Worm (Caenorhabditis elegans) whole organism, L3 larva: ENCODE results near the gene F41E6.7.

Source experiments
- R02D3.7 ChIP-seq: fragments of 150-350 bp; optimal IDR thresholded peaks from 2 replicates; lab custom pipeline; 2014; ENCODE audit warnings: missing biosample characterization, missing genetic modification characterization
- ZK546.5 ChIP-seq: sonication (generic microtip); optimal IDR thresholded peaks from 2 replicates; lab custom pipeline; 2017; ENCODE audit warnings: missing biosample characterization, missing genetic modification characterization
- aly-2 ChIP-seq: fragments of 150-350 bp; optimal IDR thresholded peaks from 2 replicates; lab custom pipeline; 2014; ENCODE audit warnings: missing biosample characterization, missing genetic modification characterization
- ama-1 ChIP-seq: fragments of 150-350 bp; optimal IDR thresholded peaks from 2 replicates; lab custom pipeline; 2018
- ceh-16 ChIP-seq: sonication (generic microtip); optimal IDR thresholded peaks from 2 replicates; lab custom pipeline; 2017; ENCODE audit warnings: missing biosample characterization, missing genetic modification characterization
- ceh-28 ChIP-seq: fragments of 150-350 bp; optimal IDR thresholded peaks from 2 replicates; lab custom pipeline; 2014; ENCODE audit warnings: missing biosample characterization, missing genetic modification reagents, missing genetic modification characterization
- ceh-82 ChIP-seq: fragments of 150-350 bp; optimal IDR thresholded peaks from 2 replicates; lab custom pipeline; 2014; ENCODE audit warnings: missing biosample characterization, missing genetic modification characterization
- ceh-9 ChIP-seq: sonication (generic microtip); optimal IDR thresholded peaks from 2 replicates; lab custom pipeline; 2018; ENCODE audit warnings: missing biosample characterization, missing genetic modification characterization
- daf-12 ChIP-seq: fragments of 150-350 bp; optimal IDR thresholded peaks from 2 replicates; lab custom pipeline; 2014; ENCODE audit warnings: missing biosample characterization, missing genetic modification reagents, missing genetic modification characterization
- egl-27 ChIP-seq: sonication (generic microtip); optimal IDR thresholded peaks from 4 replicates; lab custom pipeline; 2017; ENCODE audit warnings: missing biosample characterization, missing genetic modification reagents, missing genetic modification characterization
- egl-5 ChIP-seq: fragments of 150-350 bp; optimal IDR thresholded peaks from 2 replicates; lab custom pipeline; 2017; ENCODE audit warnings: missing biosample characterization, missing genetic modification reagents, missing genetic modification characterization, inconsistent platforms
- elt-1 ChIP-seq: fragments of 150-350 bp; optimal IDR thresholded peaks from 2 replicates; lab custom pipeline; 2014; ENCODE audit warnings: missing biosample characterization, missing genetic modification characterization
- elt-2 ChIP-seq: sonication (generic microtip); optimal IDR thresholded peaks from 2 replicates; lab custom pipeline; 2016; ENCODE audit warnings: missing genetic modification reagents, mild to moderate bottlenecking, missing genetic modification characterization, missing compliant biosample characterization
- elt-3 ChIP-seq, 3 experiments: fragments of 150-350 bp in 1 of 3; sonication (generic microtip) in 2 of 3; optimal IDR thresholded peaks; 2 replicates in 2 of 3; 4 replicates in 1 of 3; lab custom pipeline; 2014 to 2017; ENCODE audit warnings: missing biosample characterization in 3 of 3, missing genetic modification characterization in 3 of 3
- eor-1 ChIP-seq, 2 experiments: fragments of 150-350 bp; optimal IDR thresholded peaks; 2 replicates each; lab custom pipeline; 2014 to 2018; ENCODE audit warnings: missing biosample characterization in 2 of 2, missing genetic modification characterization in 2 of 2
- fkh-10 ChIP-seq: sonication (generic microtip); optimal IDR thresholded peaks from 2 replicates; lab custom pipeline; 2017; ENCODE audit warnings: missing biosample characterization, missing genetic modification reagents, missing genetic modification characterization
- fkh-2 ChIP-seq: fragments of 150-350 bp; optimal IDR thresholded peaks from 2 replicates; lab custom pipeline; 2014; ENCODE audit warnings: missing biosample characterization, missing genetic modification reagents, missing genetic modification characterization
- fos-1 ChIP-seq: fragments of 150-350 bp; optimal IDR thresholded peaks from 2 replicates; lab custom pipeline; 2014; ENCODE audit warnings: missing biosample characterization, missing genetic modification characterization
- hmg-11 ChIP-seq: sonication (generic microtip); optimal IDR thresholded peaks from 2 replicates; lab custom pipeline; 2016; ENCODE audit warnings: missing genetic modification characterization, missing compliant biosample characterization
- jun-1 ChIP-seq: fragments of 150-350 bp; optimal IDR thresholded peaks from 2 replicates; lab custom pipeline; 2014; ENCODE audit warnings: missing biosample characterization, missing genetic modification reagents, missing genetic modification characterization
- lin-15B ChIP-seq: fragments of 150-350 bp; optimal IDR thresholded peaks from 2 replicates; lab custom pipeline; 2014; ENCODE audit warnings: missing biosample characterization, missing genetic modification characterization
- lin-39 ChIP-seq: fragments of 150-350 bp; optimal IDR thresholded peaks from 2 replicates; lab custom pipeline; 2018; ENCODE audit warnings: missing biosample characterization, missing genetic modification reagents, missing genetic modification characterization
- lsy-12 ChIP-seq: sonication (generic microtip); optimal IDR thresholded peaks from 2 replicates; lab custom pipeline; 2016; ENCODE audit warnings: mild to moderate bottlenecking, missing genetic modification characterization, missing compliant biosample characterization
- mdl-1 ChIP-seq: fragments of 150-350 bp; optimal IDR thresholded peaks from 2 replicates; lab custom pipeline; 2014; ENCODE audit warnings: missing biosample characterization, missing genetic modification characterization
- mml-1 ChIP-seq: fragments of 150-350 bp; sonication (generic microtip); optimal IDR thresholded peaks from 3 replicates; lab custom pipeline; 2014; ENCODE audit warnings: missing biosample characterization, missing genetic modification characterization
- nfya-1 ChIP-seq: sonication (generic microtip); optimal IDR thresholded peaks from 2 replicates; lab custom pipeline; 2017; ENCODE audit warnings: missing genetic modification characterization, mild to moderate bottlenecking, missing compliant biosample characterization, antibody characterized with exemption, moderate library complexity; ENCODE audit not compliant: insufficient read depth
- nhr-11 ChIP-seq: fragments of 150-350 bp; optimal IDR thresholded peaks from 2 replicates; lab custom pipeline; 2014; ENCODE audit warnings: missing biosample characterization, missing genetic modification characterization
- nhr-12 ChIP-seq: fragments of 150-350 bp; optimal IDR thresholded peaks from 2 replicates; lab custom pipeline; 2014; ENCODE audit warnings: missing biosample characterization, missing genetic modification characterization
- nhr-23 ChIP-seq: fragments of 150-350 bp; optimal IDR thresholded peaks from 2 replicates; lab custom pipeline; 2014; ENCODE audit warnings: missing biosample characterization, missing genetic modification reagents, missing genetic modification characterization
- nhr-237 ChIP-seq: fragments of 150-350 bp; optimal IDR thresholded peaks from 2 replicates; lab custom pipeline; 2014; ENCODE audit warnings: missing biosample characterization, missing genetic modification characterization
- nhr-25 ChIP-seq: sonication (generic microtip); optimal IDR thresholded peaks from 2 replicates; lab custom pipeline; 2017; ENCODE audit warnings: missing biosample characterization, missing genetic modification characterization
- nhr-28 ChIP-seq: fragments of 150-350 bp; optimal IDR thresholded peaks from 2 replicates; lab custom pipeline; 2014; ENCODE audit warnings: missing biosample characterization, missing genetic modification characterization
- nhr-43 ChIP-seq: sonication (generic microtip); optimal IDR thresholded peaks from 2 replicates; lab custom pipeline; 2016; ENCODE audit warnings: mild to moderate bottlenecking, missing genetic modification characterization, missing compliant biosample characterization; ENCODE audit not compliant: poor library complexity, severe bottlenecking
- nhr-67 ChIP-seq: fragments of 150-350 bp; optimal IDR thresholded peaks from 2 replicates; lab custom pipeline; 2014; ENCODE audit warnings: missing biosample characterization, missing genetic modification characterization
- nhr-76 ChIP-seq: fragments of 150-350 bp; sonication (generic microtip); optimal IDR thresholded peaks from 5 replicates; lab custom pipeline; 2014; ENCODE audit warnings: missing biosample characterization, missing genetic modification characterization
- nhr-77 ChIP-seq: fragments of 150-350 bp; optimal IDR thresholded peaks from 2 replicates; lab custom pipeline; 2014; ENCODE audit warnings: missing biosample characterization, missing genetic modification characterization
- pha-4 ChIP-seq: fragments of 150-350 bp; optimal IDR thresholded peaks from 2 replicates; lab custom pipeline; 2014; ENCODE audit warnings: missing biosample characterization, missing genetic modification reagents, missing genetic modification characterization
- pqm-1 ChIP-seq: fragments of 150-350 bp; optimal IDR thresholded peaks from 2 replicates; lab custom pipeline; 2017; ENCODE audit warnings: missing biosample characterization, missing genetic modification characterization, inconsistent platforms
- sea-2 ChIP-seq: fragments of 150-350 bp; sonication (generic microtip); optimal IDR thresholded peaks from 4 replicates; lab custom pipeline; 2014; ENCODE audit warnings: missing biosample characterization, missing genetic modification reagents, missing genetic modification characterization
- skn-1 ChIP-seq: fragments of 150-350 bp; optimal IDR thresholded peaks from 2 replicates; lab custom pipeline; 2014; ENCODE audit warnings: missing biosample characterization, missing genetic modification characterization
- snpc-4 ChIP-seq: fragments of 150-350 bp; optimal IDR thresholded peaks from 2 replicates; lab custom pipeline; 2014; ENCODE audit warnings: missing biosample characterization, missing genetic modification characterization
- tbx-2 ChIP-seq: sonication (generic microtip); optimal IDR thresholded peaks from 2 replicates; lab custom pipeline; 2016; ENCODE audit warnings: mild to moderate bottlenecking, missing genetic modification characterization, missing compliant biosample characterization
- unc-39 ChIP-seq: sonication (generic microtip); optimal IDR thresholded peaks from 4 replicates; lab custom pipeline; 2017; ENCODE audit warnings: missing biosample characterization, missing genetic modification characterization
- unc-62 ChIP-seq: fragments of 150-350 bp; sonication (generic microtip); optimal IDR thresholded peaks from 4 replicates; lab custom pipeline; 2014; ENCODE audit warnings: missing biosample characterization, missing genetic modification reagents, missing genetic modification characterization
- zag-1 ChIP-seq: fragments of 150-350 bp; optimal IDR thresholded peaks from 2 replicates; lab custom pipeline; 2014; ENCODE audit warnings: missing biosample characterization, missing genetic modification characterization
- ztf-11 ChIP-seq: fragments of 150-350 bp; optimal IDR thresholded peaks from 2 replicates; lab custom pipeline; 2014; ENCODE audit warnings: missing biosample characterization, missing genetic modification characterization
- ztf-4 ChIP-seq: fragments of 150-350 bp; optimal IDR thresholded peaks from 2 replicates; lab custom pipeline; 2014; ENCODE audit warnings: missing biosample characterization, missing genetic modification characterization

Gene F41E6.7

ce11 chrV:8635575-8635974 lies 36.5 kb upstream of the F41E6.7 start, which contains the start of gene oac-29:
oac-29 (minus strand) TSS chrV:8635675.
- no peak for TF ChIP-seq ceh-9 (tag; lab: Kevin White, UChicago)
- TF ChIP-seq ztf-11 (tag; lab: Kevin White, UChicago): no peak
- TF ChIP-seq ceh-82: no peak
- no peak for TF ChIP-seq ztf-4
- TF ChIP-seq pqm-1 (tag; lab: Kevin White, UChicago): no peak
- TF ChIP-seq R02D3.7 (tag; lab: Kevin White, UChicago): no peak
- no peak for TF ChIP-seq elt-1 (tag; lab: Kevin White, UChicago)
- TF ChIP-seq sea-2 (GFP tag; lab: Kevin White, UChicago): no peak
- no peak for TF ChIP-seq zag-1 (tag; lab: Kevin White, UChicago)
- TF ChIP-seq ceh-28: no peak
- TF ChIP-seq lsy-12 (tag; lab: Kevin White, UChicago): no peak
- TF ChIP-seq nhr-76: no peak

DNA sequence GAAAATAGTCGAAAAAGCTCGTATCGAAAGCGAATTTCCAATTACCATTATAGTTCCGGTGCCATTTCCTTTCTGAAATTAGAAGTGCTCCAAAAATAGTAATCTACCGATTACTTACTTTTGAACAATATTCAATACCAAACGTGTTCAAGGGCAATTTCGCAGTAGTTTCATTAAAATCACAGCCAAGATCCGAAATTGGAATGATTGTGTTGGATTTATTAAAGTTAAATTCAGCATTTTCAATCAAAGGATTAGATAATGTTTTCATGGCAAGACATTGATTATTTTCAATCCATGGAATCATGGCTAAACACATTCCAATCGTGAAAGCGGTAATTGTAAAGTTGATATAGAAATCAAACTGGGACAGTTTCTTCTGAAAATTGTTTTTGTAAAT lies 33.7 kb upstream of the F41E6.7 start:
- TF ChIP-seq ama-1 (no peak), nhr-237 (no peak), egl-27 (tag; lab: Kevin White, UChicago) (no peak), nhr-67 (no peak), pha-4 (tag; lab: Kevin White, UChicago) (no peak), ceh-9 (tag; lab: Kevin White, UChicago) (no peak), nhr-77 (no peak), pqm-1 (tag; lab: Kevin White, UChicago) (no peak)

ce11 chrV:8631277-8631765 lies 32.2 kb upstream of the F41E6.7 start, which contains the start of gene atg-18:
atg-18 (minus strand) TSS chrV:8631327.
- TF ChIP-seq sea-2 (GFP tag; lab: Kevin White, UChicago) (no peak), lin-39 (tag; lab: Kevin White, UChicago) (peak; percentile 37), snpc-4 (tag; lab: Kevin White, UChicago) (peak; percentile 72), nhr-237 (no peak), ceh-16 (tag; lab: Kevin White, UChicago) (no peak), R02D3.7 (tag; lab: Kevin White, UChicago) (no peak), aly-2 (tag; lab: Kevin White, UChicago) (no peak), nhr-25 (tag; lab: Kevin White, UChicago) (peak; percentile 70), unc-62 (GFP tag; lab: Kevin White, UChicago) (no peak), mdl-1 (tag; lab: Kevin White, UChicago) (no peak), nhr-23 (tag; lab: Kevin White, UChicago) (peak; percentile 75), elt-3 (tag; optimal IDR thresholded peaks at IDR 0.05; lab: Kevin White, UChicago) (no peak), zag-1 (tag; lab: Kevin White, UChicago) (no peak), skn-1 (no peak), mml-1 (tag; lab: Kevin White, UChicago) (no peak), lin-15B (peak; percentile 18), ceh-9 (tag; lab: Kevin White, UChicago) (no peak), jun-1 (tag; lab: Kevin White, UChicago) (no peak), pqm-1 (tag; lab: Kevin White, UChicago) (peak; percentile 40), nhr-76 (no peak), fkh-2 (tag; lab: Kevin White, UChicago) (no peak), ZK546.5 (tag; lab: Kevin White, UChicago) (no peak), fkh-10 (GFP tag; lab: Kevin White, UChicago) (no peak), ama-1 (no peak), elt-2 (tag; lab: Kevin White, UChicago) (peak; percentile 63), ceh-82 (no peak), pha-4 (tag; lab: Kevin White, UChicago) (peak; percentile 91), fos-1 (tag; lab: Kevin White, UChicago) (no peak), ztf-11 (tag; lab: Kevin White, UChicago) (no peak), ceh-28 (peak; percentile 29), hmg-11 (peak; percentile 72), lsy-12 (tag; lab: Kevin White, UChicago) (no peak), ztf-4 (no peak), unc-39 (tag; lab: Kevin White, UChicago) (no peak), egl-5 (tag; lab: Kevin White, UChicago) (peak; percentile 74), nfya-1 (peak; percentile 75), nhr-28 (tag; lab: Kevin White, UChicago) (no peak), nhr-77 (no peak), nhr-67 (no peak), nhr-43 (tag; lab: Kevin White, UChicago) (peak; percentile 64), egl-27 (tag; lab: Kevin White, UChicago) (no peak), eor-1 (tag; optimal IDR thresholded peaks at IDR 0.05; lab: Kevin White, UChicago) (no peak), nhr-12 (no peak), daf-12 (tag; lab: Kevin White, UChicago) (no peak), tbx-2 (tag; lab: Kevin White, UChicago) (no peak), nhr-11 (no peak), elt-1 (tag; lab: Kevin White, UChicago) (peak; percentile 11)
